Fruit fly (Drosophila melanogaster): Measurements from ENCODE around the gene Vha68-2.

Gene Vha68-2

DNA sequence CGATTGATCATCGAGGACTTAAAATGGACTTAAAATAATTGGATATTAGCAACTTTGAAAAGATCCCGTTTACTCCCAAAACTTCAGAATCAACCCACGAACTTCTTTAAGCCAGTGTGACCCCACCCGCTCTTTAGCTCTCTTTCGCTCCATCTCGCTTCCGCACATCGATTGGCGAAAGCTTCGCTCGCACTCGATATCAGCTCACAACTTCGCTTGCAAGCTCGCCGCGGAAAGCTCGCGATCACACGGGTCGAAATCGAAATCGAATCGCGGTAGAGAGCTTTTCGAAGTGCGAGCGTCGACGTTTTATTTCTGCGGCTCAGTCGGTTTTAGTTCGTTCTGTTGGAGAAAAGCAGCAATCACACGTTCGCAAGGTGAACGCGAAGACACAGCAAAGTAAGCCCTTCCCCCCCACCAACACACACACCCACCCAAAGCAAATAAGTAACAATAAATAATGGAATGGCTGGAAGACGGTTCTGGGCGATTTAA lies at the start of gene Vha68-2 (continued):
- TF ChIP-seq tup (GFP tag; optimal IDR thresholded peaks at IDR 0.05) (no peak), Gug (GFP tag; IDR thresholded peaks at IDR 0.05) (no peak), CG16863 (GFP tag; optimal IDR thresholded peaks at IDR 0.05) (no peak), z (GFP tag; IDR thresholded peaks at IDR 0.05) (0 out of 3 replicates have a peak, but pooled peaks have one; percentile 14), CG11398 (GFP tag; optimal IDR thresholded peaks at IDR 0.05) (peak; percentile 35), CG9932 (GFP tag; IDR thresholded peaks at IDR 0.05) (peak; percentile 73), tin (GFP tag; optimal IDR thresholded peaks at IDR 0.05) (peak; percentile 23), yki (optimal IDR thresholded peaks at IDR 0.05) (no peak), CG6689 (GFP tag; IDR thresholded peaks at IDR 0.05) (no peak), sna (GFP tag; IDR thresholded peaks at IDR 0.05; ENCODE audit: partially characterized antibody) (peak; percentile 57; the same call in 1 of the 2 replicates), CG6854 (GFP tag; optimal IDR thresholded peaks at IDR 0.05) (no peak), odd (GFP tag; optimal IDR thresholded peaks at IDR 0.05) (peak; percentile 71), CG15601 (tag; optimal IDR thresholded peaks at IDR 0.05) (peak; percentile 28), CG11560 (tag; IDR thresholded peaks at IDR 0.05) (peak; percentile 95), corto (GFP tag; optimal IDR thresholded peaks at IDR 0.05) (no peak), C15 (GFP tag; IDR thresholded peaks at IDR 0.05) (no peak), Gsc (GFP tag; IDR thresholded peaks at IDR 0.05) (no peak), CG17612 (GFP tag; IDR thresholded peaks at IDR 0.05) (no peak), CG9609 (GFP tag; optimal IDR thresholded peaks at IDR 0.05) (peak; percentile 25), Six4 (GFP tag; optimal IDR thresholded peaks at IDR 0.05) (peak; percentile 32), Oli (tag; optimal IDR thresholded peaks at IDR 0.05) (peak; percentile 36), Oaz (GFP tag; IDR thresholded peaks at IDR 0.05) (no peak), CG14014 (GFP tag; IDR thresholded peaks at IDR 0.05) (0 out of 2 replicates have a peak, but pooled peaks have one; percentile 36), CG6175 (GFP tag; IDR thresholded peaks at IDR 0.05) (no peak), Adf1 (GFP tag; IDR thresholded peaks at IDR 0.05) (peak; percentile 60), E2f1 (GFP tag; IDR thresholded peaks at IDR 0.05) (no peak), Ptx1 (GFP tag; IDR thresholded peaks at IDR 0.05) (peak; percentile 62), HLH54F (GFP tag; optimal IDR thresholded peaks at IDR 0.05) (peak; percentile 3), CG9817 (tag; optimal IDR thresholded peaks at IDR 0.05) (peak; percentile 72), CG42726 (GFP tag; IDR thresholded peaks at IDR 0.05; ENCODE audit: partially characterized antibody) (no peak)

DNA sequence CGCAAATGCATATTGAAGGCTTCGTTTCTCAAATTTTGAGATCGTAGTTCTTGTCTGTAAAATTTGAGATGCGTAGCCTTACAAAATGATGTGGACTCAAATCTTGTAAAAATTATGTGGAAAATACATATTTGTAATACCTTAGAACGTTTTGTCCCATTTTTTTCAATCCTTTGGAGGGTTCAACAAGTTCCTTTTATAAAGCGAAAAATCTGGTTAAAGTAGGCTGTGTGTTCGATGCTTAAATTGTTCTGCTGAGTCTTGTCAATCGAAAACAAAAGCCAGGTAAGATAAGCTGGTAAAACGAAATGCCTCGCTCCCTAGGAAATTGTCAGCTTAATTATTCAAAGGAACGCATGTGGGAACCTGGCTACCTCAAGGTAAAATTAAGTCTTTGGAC lies 48.8 kb upstream of the Vha68-2 start, which contains the start of gene ACXE:
TSS of gene ACXE (plus strand) at position 301 of the 400 bp plus-strand sequence.
- TF ChIP-seq CG12071 (GFP tag; optimal IDR thresholded peaks at IDR 0.05) (no peak), ap (GFP tag; IDR thresholded peaks at IDR 0.05) (no peak), prd (optimal IDR thresholded peaks at IDR 0.05) (no peak), prd (GFP tag; IDR thresholded peaks at IDR 0.05) (no peak), Blimp-1 (GFP tag; optimal IDR thresholded peaks at IDR 0.05) (no peak), gem (tag; optimal IDR thresholded peaks at IDR 0.05) (no peak), Eip74EF (GFP tag; optimal IDR thresholded peaks at IDR 0.05) (no peak), cg (GFP tag; optimal IDR thresholded peaks at IDR 0.05) (no peak), z (GFP tag; IDR thresholded peaks at IDR 0.05) (no peak), CG14014 (GFP tag; IDR thresholded peaks at IDR 0.05) (no peak), chn (GFP tag; optimal IDR thresholded peaks at IDR 0.05) (no peak), sisA (GFP tag; IDR thresholded peaks at IDR 0.05) (no peak), CG6813 (GFP tag; optimal IDR thresholded peaks at IDR 0.05) (no peak), crc (GFP tag; optimal IDR thresholded peaks at IDR 0.05) (no peak), bab2 (GFP tag; optimal IDR thresholded peaks at IDR 0.05) (no peak), Doc3 (GFP tag; IDR thresholded peaks at IDR 0.05; ENCODE audit: partially characterized antibody) (no peak)

Data from whole organism, embryonic.